Worm (Caenorhabditis elegans) whole organism, mixed stage, embryonic: ENCODE results near the gene srj-32.

ENCODE experiments used
- M03D4.4 ChIP-seq: sonication (generic microtip); optimal IDR thresholded peaks from 2 replicates; lab custom pipeline; 2017; ENCODE audit warnings: mild to moderate bottlenecking, missing genetic modification characterization, missing compliant biosample characterization
- bed-3 ChIP-seq: fragments of 200-800 bp; sonication (Bioruptor generic); optimal IDR thresholded peaks from 3 replicates; lab custom pipeline; 2018; ENCODE audit warnings: mild to moderate bottlenecking, missing genetic modification characterization, moderate library complexity, missing compliant biosample characterization
- ceh-43 ChIP-seq: fragments of 200-800 bp; sonication (Bioruptor generic); optimal IDR thresholded peaks from 2 replicates; lab custom pipeline; 2018; ENCODE audit warnings: mild to moderate bottlenecking, missing genetic modification characterization, moderate library complexity, missing compliant biosample characterization
- ces-1 ChIP-seq: fragments of 150-350 bp; optimal IDR thresholded peaks from 2 replicates; lab custom pipeline; 2014; ENCODE audit warnings: missing biosample characterization, missing genetic modification reagents, missing genetic modification characterization
- cnd-1 ChIP-seq: fragments of 200-800 bp; sonication (Bioruptor generic); optimal IDR thresholded peaks from 2 replicates; lab custom pipeline; 2018; ENCODE audit warnings: mild to moderate bottlenecking, missing genetic modification characterization, missing compliant biosample characterization
- elt-1 ChIP-seq: sonication (generic microtip); optimal IDR thresholded peaks from 2 replicates; lab custom pipeline; 2017; ENCODE audit warnings: missing genetic modification characterization, mild to moderate bottlenecking, missing compliant biosample characterization, antibody characterized with exemption, moderate library complexity, borderline replicate concordance; ENCODE audit not compliant: insufficient read depth
- elt-3 ChIP-seq: fragments of 150-350 bp; optimal IDR thresholded peaks from 2 replicates; lab custom pipeline; 2014; ENCODE audit warnings: missing biosample characterization, missing genetic modification characterization
- flh-1 ChIP-seq: fragments of 200-800 bp; sonication (Bioruptor generic); optimal IDR thresholded peaks from 2 replicates; lab custom pipeline; 2018; ENCODE audit warnings: mild to moderate bottlenecking, missing genetic modification characterization, moderate library complexity, missing compliant biosample characterization
- ham-2 ChIP-seq: fragments of 200-800 bp; sonication (Bioruptor generic); optimal IDR thresholded peaks from 2 replicates; lab custom pipeline; 2018; ENCODE audit warnings: mild to moderate bottlenecking, missing genetic modification characterization, missing compliant biosample characterization
- hlh-1 ChIP-seq: fragments of 150-350 bp; optimal IDR thresholded peaks from 2 replicates; lab custom pipeline; 2014; ENCODE audit warnings: missing biosample characterization, missing genetic modification reagents, missing genetic modification characterization
- lin-32 ChIP-seq: fragments of 200-800 bp; sonication (Bioruptor generic); optimal IDR thresholded peaks from 2 replicates; lab custom pipeline; 2018; ENCODE audit warnings: mild to moderate bottlenecking, missing genetic modification characterization, missing compliant biosample characterization
- lsy-2 ChIP-seq: fragments of 150-350 bp; optimal IDR thresholded peaks from 2 replicates; lab custom pipeline; 2014; ENCODE audit warnings: missing biosample characterization, missing genetic modification characterization
- mab-5 ChIP-seq: fragments of 150-350 bp; optimal IDR thresholded peaks from 2 replicates; lab custom pipeline; 2014; ENCODE audit warnings: missing biosample characterization, missing genetic modification characterization
- mep-1 ChIP-seq: fragments of 150-350 bp; optimal IDR thresholded peaks from 2 replicates; lab custom pipeline; 2017; ENCODE audit warnings: missing biosample characterization, missing genetic modification reagents, missing genetic modification characterization, inconsistent platforms
- mls-2 ChIP-seq: sonication (generic microtip); optimal IDR thresholded peaks from 2 replicates; lab custom pipeline; 2016; ENCODE audit warnings: mild to moderate bottlenecking, missing genetic modification characterization, moderate library complexity, missing compliant biosample characterization
- nhr-12 ChIP-seq: fragments of 150-350 bp; optimal IDR thresholded peaks from 2 replicates; lab custom pipeline; 2014; ENCODE audit warnings: missing biosample characterization, missing genetic modification characterization
- nhr-2 ChIP-seq: fragments of 150-350 bp; optimal IDR thresholded peaks from 2 replicates; lab custom pipeline; 2014; ENCODE audit warnings: missing biosample characterization, missing genetic modification characterization
- nhr-237 ChIP-seq: fragments of 150-350 bp; optimal IDR thresholded peaks from 2 replicates; lab custom pipeline; 2014; ENCODE audit warnings: missing biosample characterization, missing genetic modification characterization
- nhr-28 ChIP-seq: fragments of 150-350 bp; optimal IDR thresholded peaks from 2 replicates; lab custom pipeline; 2014; ENCODE audit warnings: missing biosample characterization, missing genetic modification characterization
- nhr-76 ChIP-seq: sonication (generic microtip); optimal IDR thresholded peaks from 2 replicates; lab custom pipeline; 2017; ENCODE audit warnings: missing biosample characterization, missing genetic modification characterization
- pha-4 ChIP-seq: fragments of 150-350 bp; optimal IDR thresholded peaks from 2 replicates; lab custom pipeline; 2018; ENCODE audit warnings: missing biosample characterization, missing genetic modification reagents, missing genetic modification characterization
- sem-2 ChIP-seq: fragments of 200-800 bp; sonication (Bioruptor generic); optimal IDR thresholded peaks from 2 replicates; lab custom pipeline; 2018; ENCODE audit warnings: mild to moderate bottlenecking, missing genetic modification characterization, missing compliant biosample characterization
- snpc-4 ChIP-seq: fragments of 150-350 bp; optimal IDR thresholded peaks from 2 replicates; lab custom pipeline; 2014; ENCODE audit warnings: missing biosample characterization, missing genetic modification characterization
- tbx-8 ChIP-seq: fragments of 200-800 bp; sonication (Bioruptor generic); optimal IDR thresholded peaks from 2 replicates; lab custom pipeline; 2018; ENCODE audit warnings: mild to moderate bottlenecking, missing genetic modification characterization, moderate library complexity, missing compliant biosample characterization
- unc-39 ChIP-seq: fragments of 150-350 bp; optimal IDR thresholded peaks from 2 replicates; lab custom pipeline; 2014; ENCODE audit warnings: missing biosample characterization, missing genetic modification characterization
- unc-62 ChIP-seq: fragments of 150-350 bp; optimal IDR thresholded peaks from 2 replicates; lab custom pipeline; 2014; ENCODE audit warnings: missing biosample characterization, missing genetic modification reagents, missing genetic modification characterization
- zip-8 ChIP-seq: fragments of 150-350 bp; optimal IDR thresholded peaks from 2 replicates; lab custom pipeline; 2014; ENCODE audit warnings: missing biosample characterization, missing genetic modification characterization
- ztf-11 ChIP-seq: fragments of 150-350 bp; optimal IDR thresholded peaks from 2 replicates; lab custom pipeline; 2014; ENCODE audit warnings: missing biosample characterization, missing genetic modification characterization

The srj-32 gene

ce11 chrV:7332253-7332652 is 35.1 kb upstream of the srj-32 start, which contains the start of gene F10G2.1:
Gene F10G2.1 (plus strand): TSS chrV:7332553.
- TF ChIP-seq tbx-8 (GFP tag; lab: Kevin White, UChicago) (no peak), hlh-1 (tag; lab: Kevin White, UChicago) (peak; percentile 25)

ce11 chrV:7330868-7331267 is 33.7 kb upstream of the srj-32 start, which contains the start of gene F10G2.2:
Gene F10G2.2 (plus strand): TSS chrV:7331168.
- TF ChIP-seq nhr-76: no peak
- TF ChIP-seq elt-3 (tag; lab: Kevin White, UChicago): no peak
- no peak for TF ChIP-seq mab-5 (tag; lab: Kevin White, UChicago)
- no peak for TF ChIP-seq flh-1 (GFP tag; lab: Kevin White, UChicago)
- no peak for TF ChIP-seq pha-4 (tag; lab: Kevin White, UChicago)
- TF ChIP-seq nhr-12 (tag; lab: Kevin White, UChicago): no peak
- TF ChIP-seq nhr-2 (tag; lab: Kevin White, UChicago): no peak
- TF ChIP-seq unc-39 (tag; lab: Kevin White, UChicago): no peak
- no peak for TF ChIP-seq sem-2 (GFP tag; lab: Kevin White, UChicago)
- no peak for TF ChIP-seq M03D4.4 (tag; lab: Kevin White, UChicago)
- no peak for TF ChIP-seq lsy-2
- no peak for TF ChIP-seq cnd-1 (tag; lab: Kevin White, UChicago)
- TF ChIP-seq unc-62: no peak
- no peak for TF ChIP-seq ces-1 (GFP tag; lab: Kevin White, UChicago)
- TF ChIP-seq lin-32: no peak
- no peak for TF ChIP-seq mls-2 (tag; lab: Kevin White, UChicago)
- TF ChIP-seq, all 35 proteins: peak for 0

ce11 chrV:7328092-7328491 is 30.9 kb upstream of the srj-32 start, which contains the start of gene clec-7:
Gene clec-7 (plus strand): TSS chrV:7328392.
- no peak for TF ChIP-seq M03D4.4 (tag; lab: Kevin White, UChicago)
- TF ChIP-seq bed-3: no peak
- no peak for TF ChIP-seq elt-1
- no peak for TF ChIP-seq pha-4 (tag; lab: Kevin White, UChicago)
- TF ChIP-seq ces-1 (GFP tag; lab: Kevin White, UChicago): no peak
- no peak for TF ChIP-seq snpc-4 (tag; lab: Kevin White, UChicago)
- TF ChIP-seq lin-32: no peak
- TF ChIP-seq mls-2 (tag; lab: Kevin White, UChicago): no peak
- TF ChIP-seq nhr-76: no peak
- no peak for TF ChIP-seq nhr-12 (tag; lab: Kevin White, UChicago)
- no peak for TF ChIP-seq unc-39 (tag; lab: Kevin White, UChicago)
- TF ChIP-seq ham-2 (GFP tag; lab: Kevin White, UChicago): no peak
- no peak for TF ChIP-seq nhr-237 (tag; lab: Kevin White, UChicago)
- no peak for TF ChIP-seq lsy-2
- no peak for TF ChIP-seq unc-62
- no peak for TF ChIP-seq zip-8 (tag; lab: Kevin White, UChicago)
- TF ChIP-seq ztf-11: no peak
- no peak for TF ChIP-seq nhr-2 (tag; lab: Kevin White, UChicago)
- no peak for TF ChIP-seq cnd-1 (tag; lab: Kevin White, UChicago)

ce11 chrV:7326928-7327327 is 29.8 kb upstream of the srj-32 start, which contains the start of gene F10G2.4:
Gene F10G2.4 (plus strand): TSS chrV:7327228.
- TF ChIP-seq nhr-12 (tag; lab: Kevin White, UChicago) (no peak), unc-62 (no peak), tbx-8 (GFP tag; lab: Kevin White, UChicago) (no peak), mep-1 (tag; lab: Kevin White, UChicago) (no peak), elt-1 (no peak), nhr-237 (tag; lab: Kevin White, UChicago) (no peak)

- TF ChIP-seq nhr-28: no peak
- TF ChIP-seq unc-39 (tag; lab: Kevin White, UChicago): no peak
- no peak for TF ChIP-seq elt-3 (tag; lab: Kevin White, UChicago)
- TF ChIP-seq, all 35 proteins: peak for 0
These were observed 28.1 kb upstream of the srj-32 start, which contains the start of gene srx-92 for ce11 chrV:7325285-7325684. Gene srx-92 (minus strand): TSS chrV:7325385.

ce11 chrV:7321915-7322314 is 24.8 kb upstream of the srj-32 start, which contains the start of gene F10G2.10:
Gene F10G2.10 (plus strand): TSS chrV:7322215.
- TF ChIP-seq mls-2 (tag; lab: Kevin White, UChicago) (no peak), elt-1 (no peak), ceh-43 (GFP tag; lab: Kevin White, UChicago) (no peak), nhr-76 (no peak), flh-1 (GFP tag; lab: Kevin White, UChicago) (no peak), elt-3 (tag; lab: Kevin White, UChicago) (no peak)
